Worm (Caenorhabditis elegans): ENCODE data around the gene Y5H2A.4.

Gene Y5H2A.4

DNA sequence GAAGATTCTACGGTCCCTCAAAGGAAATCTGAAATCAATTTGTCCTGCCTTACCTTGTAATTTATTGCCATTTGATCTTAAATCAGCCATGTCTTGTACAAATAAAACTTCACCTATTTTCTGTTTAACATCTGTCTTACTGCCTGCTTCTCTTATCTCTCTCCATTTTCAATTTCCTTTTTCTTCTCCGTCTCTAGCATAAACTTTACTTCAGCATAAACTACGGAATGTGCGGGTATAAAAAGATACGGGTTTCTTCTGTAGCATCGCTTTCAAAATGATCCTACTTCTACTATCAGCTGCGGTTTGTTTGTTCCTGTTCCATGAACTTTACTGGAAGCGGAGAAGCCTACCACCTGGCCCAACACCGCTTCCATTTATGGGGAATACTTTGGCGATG lies 29.4 kb downstream of the Y5H2A.4 start, which contains the start of gene cyp-33C5 (continued):
- TF ChIP-seq swsn-7 (tag; optimal IDR thresholded peaks at IDR 0.05): no peak
- no peak for TF ChIP-seq pqm-1 (tag; optimal IDR thresholded peaks at IDR 0.05)
- peak in 2 of 6 experiments; percentile 46 to 54 for TF ChIP-seq elt-3 (tag; optimal IDR thresholded peaks at IDR 0.05)
- TF ChIP-seq irx-1 (tag; optimal IDR thresholded peaks at IDR 0.05): no peak
- no peak for TF ChIP-seq efl-3 (GFP tag; optimal IDR thresholded peaks at IDR 0.05)
- no peak for TF ChIP-seq unc-30 (tag; optimal IDR thresholded peaks at IDR 0.05)
- TF ChIP-seq ceh-63 (GFP tag; optimal IDR thresholded peaks at IDR 0.05): no peak
- no peak for TF ChIP-seq sox-4 (tag; optimal IDR thresholded peaks at IDR 0.05)
- no peak for TF ChIP-seq pax-3 (tag; optimal IDR thresholded peaks at IDR 0.05)
- TF ChIP-seq lin-35 (GFP tag; optimal IDR thresholded peaks at IDR 0.05): peak in 1 of 2 experiments; percentile 31
- TF ChIP-seq lin-39 (tag; optimal IDR thresholded peaks at IDR 0.05): no peak
- no peak for TF ChIP-seq unc-62 (GFP tag; optimal IDR thresholded peaks at IDR 0.05)
- TF ChIP-seq snu-23 (GFP tag; optimal IDR thresholded peaks at IDR 0.05): peak; percentile 29
- peak; percentile 11 for TF ChIP-seq elt-2 (tag; optimal IDR thresholded peaks at IDR 0.05)
- TF ChIP-seq unc-130 (tag; optimal IDR thresholded peaks at IDR 0.05): no peak
- TF ChIP-seq nhr-84 (tag; optimal IDR thresholded peaks at IDR 0.05): no peak
- peak; percentile 43 to 59 for TF ChIP-seq efl-1 (optimal IDR thresholded peaks at IDR 0.05)
- peak in 1 of 2 experiments; percentile 92 for TF ChIP-seq efl-1 (GFP tag; optimal IDR thresholded peaks at IDR 0.05 in 1 of 2)
- TF ChIP-seq nhr-77 (tag; optimal IDR thresholded peaks at IDR 0.05): peak; percentile 22

DNA sequence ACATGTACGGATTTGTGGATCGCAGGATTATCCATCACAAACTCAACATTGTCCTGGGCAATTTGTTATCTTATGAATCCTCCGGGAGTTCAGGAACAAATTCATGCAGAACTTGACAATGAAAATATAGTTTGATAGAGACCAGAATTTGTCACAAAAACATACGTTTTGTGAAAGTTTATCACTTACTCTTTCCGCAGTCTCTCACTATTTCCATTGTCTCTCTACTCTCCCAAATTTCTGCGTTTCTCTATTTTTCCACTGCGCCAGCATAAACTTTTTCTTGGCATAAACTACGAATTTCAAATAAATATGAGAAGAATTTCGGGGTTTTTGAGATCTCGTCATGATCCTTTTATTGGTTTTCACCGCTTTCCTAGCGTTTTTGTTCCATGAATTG lies 31.5 kb downstream of the Y5H2A.4 start, which contains the start of gene cyp-33C3:
cyp-33C3 (plus strand) TSS at position 149 of the 400 bp plus-strand sequence.
- TF ChIP-seq tbx-2 (tag; optimal IDR thresholded peaks at IDR 0.05): no peak
- TF ChIP-seq fkh-10 (GFP tag; optimal IDR thresholded peaks at IDR 0.05): no peak
- TF ChIP-seq fkh-4 (tag; optimal IDR thresholded peaks at IDR 0.05; ENCODE audit: borderline replicate concordance): no peak
- TF ChIP-seq ces-1 (GFP tag; optimal IDR thresholded peaks at IDR 0.05): no peak
- TF ChIP-seq zip-4 (GFP tag; optimal IDR thresholded peaks at IDR 0.05): no peak
- no peak for TF ChIP-seq snu-23 (GFP tag; optimal IDR thresholded peaks at IDR 0.05)
- no peak for TF ChIP-seq egl-13 (tag; optimal IDR thresholded peaks at IDR 0.05)
- no peak for TF ChIP-seq hlh-17 (GFP tag; optimal IDR thresholded peaks at IDR 0.05; ENCODE audit: borderline replicate concordance)
- TF ChIP-seq nhr-84 (tag; optimal IDR thresholded peaks at IDR 0.05): no peak
- TF ChIP-seq nhr-76 (tag; optimal IDR thresholded peaks at IDR 0.05): no peak
- TF ChIP-seq ama-1 (optimal IDR thresholded peaks at IDR 0.05): no peak
- TF ChIP-seq nhr-19 (GFP tag; conservative IDR thresholded peaks at IDR 0.05): no peak
- TF ChIP-seq snpc-4 (tag; optimal IDR thresholded peaks at IDR 0.05): no peak
- TF ChIP-seq nhr-71 (tag; optimal IDR thresholded peaks at IDR 0.05): no peak
- no peak for TF ChIP-seq nhr-90 (tag; optimal IDR thresholded peaks at IDR 0.05; ENCODE audit: poor library complexity)
- no peak for TF ChIP-seq pag-3 (tag; optimal IDR thresholded peaks at IDR 0.05; ENCODE audit: borderline replicate concordance, insufficient read depth)
- TF ChIP-seq mep-1 (tag; optimal IDR thresholded peaks at IDR 0.05): no peak
- TF ChIP-seq blmp-1 (tag; optimal IDR thresholded peaks at IDR 0.05): peak; percentile 48
- no peak for TF ChIP-seq isw-1 (GFP tag; IDR thresholded peaks at IDR 0.05)
- no peak for TF ChIP-seq ceh-63 (GFP tag; optimal IDR thresholded peaks at IDR 0.05)
- TF ChIP-seq unc-130 (tag; optimal IDR thresholded peaks at IDR 0.05): no peak
- peak; percentile 17 for TF ChIP-seq nhr-20 (tag; optimal IDR thresholded peaks at IDR 0.05)
- TF ChIP-seq nhr-85 (tag): no peak
- TF ChIP-seq ceh-8 (GFP tag; optimal IDR thresholded peaks at IDR 0.05): no peak
- no peak for TF ChIP-seq efl-3 (GFP tag; optimal IDR thresholded peaks at IDR 0.05)
- peak in 1 of 6 experiments; percentile 21 for TF ChIP-seq elt-3 (tag; optimal IDR thresholded peaks at IDR 0.05)
- TF ChIP-seq tlp-1 (tag; optimal IDR thresholded peaks at IDR 0.05): no peak
- TF ChIP-seq efl-1 (optimal IDR thresholded peaks at IDR 0.05): no peak
- TF ChIP-seq efl-1 (GFP tag; optimal IDR thresholded peaks at IDR 0.05 in 1 of 2): no peak
- TF ChIP-seq nhr-47 (tag; optimal IDR thresholded peaks at IDR 0.05): no peak
- TF ChIP-seq nhr-77 (tag; optimal IDR thresholded peaks at IDR 0.05): no peak
- no peak for TF ChIP-seq aly-2 (tag; optimal IDR thresholded peaks at IDR 0.05)
- peak; percentile 56 for TF ChIP-seq lin-14 (GFP tag; optimal IDR thresholded peaks at IDR 0.05)
- no peak for TF ChIP-seq aha-1 (tag; optimal IDR thresholded peaks at IDR 0.05)
- no peak for TF ChIP-seq swsn-7 (tag; optimal IDR thresholded peaks at IDR 0.05)
- no peak for TF ChIP-seq unc-98 (GFP tag; IDR thresholded peaks at IDR 0.05)
- no peak for TF ChIP-seq sox-4 (tag; optimal IDR thresholded peaks at IDR 0.05)
